Fruit fly (Drosophila melanogaster): ENCODE measurements around the gene CG13362.

The CG13362 gene

DNA sequence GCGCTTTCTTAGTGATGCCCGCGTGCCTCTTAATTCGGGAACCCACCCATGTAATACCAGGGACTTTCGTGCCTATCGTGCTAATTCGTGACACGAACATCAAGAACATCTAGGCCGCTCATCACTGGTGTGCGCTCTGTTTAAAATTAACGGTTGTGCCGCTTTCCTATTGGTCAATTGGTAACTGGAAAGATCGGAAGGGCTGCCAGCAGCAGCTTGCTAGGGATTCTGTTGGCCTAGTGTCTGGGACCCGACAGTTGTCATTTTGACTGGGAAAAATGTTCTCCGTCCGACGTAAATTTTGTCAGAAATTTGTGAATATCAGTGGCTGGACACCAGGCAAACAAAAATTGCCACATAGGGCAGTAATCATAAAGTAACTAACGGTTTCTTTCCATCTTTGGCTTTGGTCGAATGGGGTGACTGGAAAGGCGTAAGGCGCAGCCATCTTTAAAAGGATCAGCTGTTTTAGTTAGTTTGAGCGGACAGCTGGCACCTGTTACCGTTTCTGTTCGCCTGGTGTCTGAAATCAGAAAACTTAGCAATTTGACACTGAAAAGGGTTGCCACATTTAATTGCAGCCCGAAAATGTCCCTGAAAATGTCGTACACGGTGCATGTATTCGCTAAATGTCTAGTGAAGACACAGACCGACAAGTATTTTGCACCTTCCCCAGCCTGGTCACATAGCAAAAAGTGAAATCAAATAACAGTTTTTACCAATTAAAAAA is 8.0 kb upstream of the CG13362 start, which contains the start of gene CG5273 (continued):
- TF ChIP-seq HLH3B (GFP tag; IDR thresholded peaks at IDR 0.05), result no peak
- TF ChIP-seq Dfd (GFP tag; optimal IDR thresholded peaks at IDR 0.05), result no peak
- TF ChIP-seq E2f2 (GFP tag; IDR thresholded peaks at IDR 0.05), result peak; percentile 51
- TF ChIP-seq danr (GFP tag; IDR thresholded peaks at IDR 0.05), result no peak
- TF ChIP-seq CG2202 (tag; optimal IDR thresholded peaks at IDR 0.05), result no peak
- peak; percentile 100 for TF ChIP-seq Lhr (GFP tag; optimal IDR thresholded peaks at IDR 0.05)
- TF ChIP-seq CG18262 (tag; optimal IDR thresholded peaks at IDR 0.05), result peak; percentile 45
- no peak for TF ChIP-seq klu (GFP tag; IDR thresholded peaks at IDR 0.05)
- peak; percentile 39; the same call in 1 of the 3 replicates for TF ChIP-seq otp (GFP tag; IDR thresholded peaks at IDR 0.05)
- TF ChIP-seq CG4404 (GFP tag; IDR thresholded peaks at IDR 0.05), result no peak
- TF ChIP-seq ara (GFP tag; IDR thresholded peaks at IDR 0.05), result no peak
- no peak for TF ChIP-seq sim (GFP tag; IDR thresholded peaks at IDR 0.05)
- TF ChIP-seq CG34376 (GFP tag; optimal IDR thresholded peaks at IDR 0.05), result peak; percentile 80
- TF ChIP-seq Oaz (GFP tag; IDR thresholded peaks at IDR 0.05), result no peak
- TF ChIP-seq Fer1 (GFP tag; optimal IDR thresholded peaks at IDR 0.05), result no peak
- peak; percentile 19 for TF ChIP-seq Mad (GFP tag; optimal IDR thresholded peaks at IDR 0.05)
- TF ChIP-seq dmrt11E (tag; optimal IDR thresholded peaks at IDR 0.05), result no peak
- TF ChIP-seq Trl (optimal IDR thresholded peaks at IDR 0.05), result no peak
- TF ChIP-seq Trl (GFP tag; optimal IDR thresholded peaks at IDR 0.05), result no peak
- no peak for TF ChIP-seq jigr1 (GFP tag; IDR thresholded peaks at IDR 0.05)
- peak; percentile 98 for TF ChIP-seq CG34224 (GFP tag; IDR thresholded peaks at IDR 0.05; ENCODE audit: partially characterized antibody)
- TF ChIP-seq zfh2 (GFP tag; optimal IDR thresholded peaks at IDR 0.05), result no peak
- no peak for TF ChIP-seq ATbp (GFP tag; optimal IDR thresholded peaks at IDR 0.05)
- peak; percentile 63 for TF ChIP-seq CG13894 (tag; optimal IDR thresholded peaks at IDR 0.05)
- TF ChIP-seq CG14860 (GFP tag; IDR thresholded peaks at IDR 0.05; ENCODE audit: partially characterized antibody), result peak; percentile 91
- no peak for TF ChIP-seq CG4820 (GFP tag; optimal IDR thresholded peaks at IDR 0.05)
- TF ChIP-seq Meics (GFP tag; optimal IDR thresholded peaks at IDR 0.05), result peak; percentile 17
- TF ChIP-seq CG6272 (GFP tag; IDR thresholded peaks at IDR 0.05), result no peak
- TF ChIP-seq tll (GFP tag; optimal IDR thresholded peaks at IDR 0.05), result peak in 1 of 2 experiments; percentile 79
- TF ChIP-seq CG10431 (GFP tag; optimal IDR thresholded peaks at IDR 0.05), result peak; percentile 64
- TF ChIP-seq pho (GFP tag; optimal IDR thresholded peaks at IDR 0.05), result no peak
- TF ChIP-seq TFAM (GFP tag; optimal IDR thresholded peaks at IDR 0.05), result no peak
- TF ChIP-seq PHDP (tag; optimal IDR thresholded peaks at IDR 0.05), result no peak
- peak; percentile 66 for TF ChIP-seq B-H2 (GFP tag; optimal IDR thresholded peaks at IDR 0.05)
- TF ChIP-seq fu2 (GFP tag; optimal IDR thresholded peaks at IDR 0.05), result no peak
- TF ChIP-seq Blimp-1 (GFP tag; optimal IDR thresholded peaks at IDR 0.05), result peak; percentile 93
- peak; percentile 91 for TF ChIP-seq Bgb (GFP tag; IDR thresholded peaks at IDR 0.05; ENCODE audit: partially characterized antibody)
- TF ChIP-seq CG9727 (GFP tag; optimal IDR thresholded peaks at IDR 0.05), result peak; percentile 17
- peak; percentile 44 for TF ChIP-seq CG4617 (GFP tag; optimal IDR thresholded peaks at IDR 0.05; ENCODE audit: borderline replicate concordance)
- peak; percentile 90 for TF ChIP-seq zen2 (GFP tag; IDR thresholded peaks at IDR 0.05; ENCODE audit: partially characterized antibody)
- TF ChIP-seq fd102C (GFP tag; optimal IDR thresholded peaks at IDR 0.05), result peak; percentile 22
- TF ChIP-seq Side (GFP tag; optimal IDR thresholded peaks at IDR 0.05), result no peak
- TF ChIP-seq unpg (GFP tag; optimal IDR thresholded peaks at IDR 0.05), result peak; percentile 25
- TF ChIP-seq vvl (GFP tag; IDR thresholded peaks at IDR 0.05), result peak; percentile 34
- 0 out of 3 replicates have a peak, but pooled peaks have one; percentile 5 for TF ChIP-seq Dbx (GFP tag; IDR thresholded peaks at IDR 0.05)
- no peak for TF ChIP-seq HHEX (GFP tag; optimal IDR thresholded peaks at IDR 0.05)
- TF ChIP-seq Spps (tag; optimal IDR thresholded peaks at IDR 0.05), result no peak
- no peak for TF ChIP-seq shn (GFP tag; optimal IDR thresholded peaks at IDR 0.05)
- 0 out of 2 replicates have a peak, but pooled peaks have one; percentile 32 for TF ChIP-seq Nf-YA (GFP tag; IDR thresholded peaks at IDR 0.05)
- no peak for TF ChIP-seq CG9437 (GFP tag; optimal IDR thresholded peaks at IDR 0.05)
